Worm (Caenorhabditis elegans) whole organism, midembryonic: ENCODE results near the gene ttr-13.

Source experiments
- T22C8.4 ChIP-seq: fragments of 200-800 bp; sonication (Bioruptor generic); IDR thresholded peaks from 2 replicates; pipeline ENCODE4 v1.3.6; 2022; ENCODE audit warnings: missing genetic modification characterization, missing compliant biosample characterization
- cog-1 ChIP-seq: sonication (generic microtip); optimal IDR thresholded peaks from 2 replicates; lab custom pipeline; 2016; ENCODE audit warnings: missing genetic modification characterization, missing compliant biosample characterization
- flt-1 ChIP-seq: fragments of 200-800 bp; sonication (Bioruptor generic); IDR thresholded peaks from 2 replicates; pipeline ENCODE4 v1.3.6; 2022; ENCODE audit warnings: missing genetic modification characterization, missing compliant biosample characterization
- klf-2 ChIP-seq: fragments of 200-800 bp; sonication (Bioruptor generic); conservative IDR thresholded peaks from 2 replicates; pipeline ENCODE4 v1.3.6; 2022; ENCODE audit warnings: missing genetic modification reagents, missing genetic modification characterization, missing compliant biosample characterization
- med-1 ChIP-seq: sonication (generic microtip); optimal IDR thresholded peaks from 2 replicates; lab custom pipeline; 2017; ENCODE audit warnings: missing genetic modification characterization, mild to moderate bottlenecking, missing compliant biosample characterization, antibody characterized with exemption, missing genetic modification reagents; ENCODE audit not compliant: insufficient read depth
- ref-1 ChIP-seq: fragments of 200-800 bp; sonication (Bioruptor generic); conservative IDR thresholded peaks from 2 replicates; pipeline ENCODE4 v1.3.6; 2022; ENCODE audit warnings: missing genetic modification reagents, missing genetic modification characterization, missing compliant biosample characterization
- tab-1 ChIP-seq: fragments of 200-800 bp; sonication (Bioruptor generic); IDR thresholded peaks from 2 replicates; pipeline ENCODE4 v1.3.6; 2022; ENCODE audit warnings: missing genetic modification characterization, missing compliant biosample characterization
- ztf-23 ChIP-seq: fragments of 200-800 bp; sonication (Bioruptor generic); IDR thresholded peaks from 2 replicates; pipeline ENCODE4 v1.3.6; 2022; ENCODE audit warnings: missing genetic modification reagents, missing genetic modification characterization, missing compliant biosample characterization
- ztf-29 ChIP-seq: fragments of 200-800 bp; sonication (Bioruptor generic); IDR thresholded peaks from 2 replicates; pipeline ENCODE4 v1.3.6; 2022; ENCODE audit warnings: missing genetic modification reagents, missing genetic modification characterization, missing compliant biosample characterization

ce11 chrV:20664930-20665329 lies 28.2 kb upstream of the ttr-13 start:
- no peak for TF ChIP-seq flt-1 (GFP tag; lab: Robert Waterston, UW)
- no peak for TF ChIP-seq T22C8.4 (GFP tag; lab: Robert Waterston, UW)
- TF ChIP-seq ztf-23 (GFP tag; lab: Robert Waterston, UW), result no peak
- no peak for TF ChIP-seq ref-1 (GFP tag; lab: Robert Waterston, UW)
- no peak for TF ChIP-seq tab-1 (GFP tag; lab: Robert Waterston, UW)
- no peak for TF ChIP-seq klf-2 (GFP tag; lab: Robert Waterston, UW)
- no peak for TF ChIP-seq med-1
- TF ChIP-seq cog-1 (tag; lab: Kevin White, UChicago), result no peak
- TF ChIP-seq ztf-29 (GFP tag; lab: Robert Waterston, UW), result no peak
